Worm (Caenorhabditis elegans): ENCODE data around the gene nspc-16.
A peak's percentile ranks its signal among the peaks of the same experiment; 100 is the strongest.

Gene nspc-16

DNA sequence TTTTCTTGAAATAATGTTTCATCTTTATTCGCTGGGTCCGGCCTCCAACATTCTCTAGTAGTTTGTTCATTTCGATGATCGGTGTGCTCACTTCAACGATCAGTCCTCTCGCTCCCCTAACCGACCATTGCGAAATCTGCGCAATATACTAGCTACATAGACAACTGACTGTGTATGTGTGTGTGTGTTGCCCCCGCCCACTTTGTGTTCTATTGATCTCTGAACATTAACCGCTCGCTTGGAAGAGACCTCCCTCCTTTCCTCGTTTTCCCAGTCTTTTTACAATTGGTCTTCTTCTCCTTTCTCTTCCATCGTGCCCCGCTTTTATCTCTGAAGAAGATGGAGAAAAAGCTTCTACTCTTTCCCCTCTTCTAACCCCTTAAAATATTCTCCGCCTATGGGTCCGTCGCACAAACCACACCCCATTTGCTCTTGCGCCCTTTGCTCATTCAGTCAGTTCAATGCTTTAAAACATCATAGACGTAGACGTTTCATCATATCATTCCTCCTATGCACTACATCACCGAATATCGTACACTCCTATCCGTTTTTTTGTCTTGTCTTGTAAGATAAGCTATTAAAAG lies 34.1 kb downstream of the nspc-16 start (continued):
- TF ChIP-seq fkh-8 (tag; optimal IDR thresholded peaks at IDR 0.05) (peak; percentile 54), blmp-1 (tag; optimal IDR thresholded peaks at IDR 0.05) (no peak), hlh-17 (GFP tag; optimal IDR thresholded peaks at IDR 0.05; ENCODE audit: borderline replicate concordance) (no peak), snu-23 (GFP tag; optimal IDR thresholded peaks at IDR 0.05) (peak; percentile 70), unc-130 (tag; optimal IDR thresholded peaks at IDR 0.05) (no peak), ama-1 (optimal IDR thresholded peaks at IDR 0.05) (no peak), lin-35 (GFP tag; optimal IDR thresholded peaks at IDR 0.05) (peak; percentile 8 to 19), nhr-76 (tag; optimal IDR thresholded peaks at IDR 0.05) (no peak), ceh-88 (GFP tag; IDR thresholded peaks at IDR 0.05) (no peak), lin-13 (GFP tag; optimal IDR thresholded peaks at IDR 0.05) (no peak), nhr-19 (GFP tag; conservative IDR thresholded peaks at IDR 0.05) (peak; percentile 80), unc-86 (tag; optimal IDR thresholded peaks at IDR 0.05) (peak; percentile 68), hlh-4 (tag; optimal IDR thresholded peaks at IDR 0.05) (no peak), ceh-8 (GFP tag; optimal IDR thresholded peaks at IDR 0.05) (no peak), ceh-90 (tag; optimal IDR thresholded peaks at IDR 0.05) (no peak), lin-39 (tag; optimal IDR thresholded peaks at IDR 0.05) (peak; percentile 30), nhr-12 (tag; optimal IDR thresholded peaks at IDR 0.05) (no peak), pag-3 (tag; optimal IDR thresholded peaks at IDR 0.05; ENCODE audit: borderline replicate concordance, insufficient read depth) (no peak), nhr-28 (tag; optimal IDR thresholded peaks at IDR 0.05) (no peak), elt-2 (tag; optimal IDR thresholded peaks at IDR 0.05) (peak; percentile 49), zip-4 (GFP tag; optimal IDR thresholded peaks at IDR 0.05) (peak; percentile 78), nhr-71 (tag; optimal IDR thresholded peaks at IDR 0.05) (peak; percentile 96), nhr-47 (tag; optimal IDR thresholded peaks at IDR 0.05) (peak; percentile 72), fos-1 (tag; optimal IDR thresholded peaks at IDR 0.05) (no peak), ceh-82 (tag; optimal IDR thresholded peaks at IDR 0.05) (peak; percentile 45 to 59 (median 59)), unc-98 (GFP tag; IDR thresholded peaks at IDR 0.05) (0 out of 2 replicates have a peak, but pooled peaks have one; percentile 22), isw-1 (GFP tag; IDR thresholded peaks at IDR 0.05) (peak; percentile 40), Y116A8C.19 (tag; optimal IDR thresholded peaks at IDR 0.05; ENCODE audit: borderline replicate concordance) (no peak), mep-1 (tag; optimal IDR thresholded peaks at IDR 0.05) (no peak), ceh-63 (GFP tag; optimal IDR thresholded peaks at IDR 0.05) (no peak), mef-2 (tag; optimal IDR thresholded peaks at IDR 0.05) (no peak), sox-4 (tag; optimal IDR thresholded peaks at IDR 0.05) (no peak)

DNA sequence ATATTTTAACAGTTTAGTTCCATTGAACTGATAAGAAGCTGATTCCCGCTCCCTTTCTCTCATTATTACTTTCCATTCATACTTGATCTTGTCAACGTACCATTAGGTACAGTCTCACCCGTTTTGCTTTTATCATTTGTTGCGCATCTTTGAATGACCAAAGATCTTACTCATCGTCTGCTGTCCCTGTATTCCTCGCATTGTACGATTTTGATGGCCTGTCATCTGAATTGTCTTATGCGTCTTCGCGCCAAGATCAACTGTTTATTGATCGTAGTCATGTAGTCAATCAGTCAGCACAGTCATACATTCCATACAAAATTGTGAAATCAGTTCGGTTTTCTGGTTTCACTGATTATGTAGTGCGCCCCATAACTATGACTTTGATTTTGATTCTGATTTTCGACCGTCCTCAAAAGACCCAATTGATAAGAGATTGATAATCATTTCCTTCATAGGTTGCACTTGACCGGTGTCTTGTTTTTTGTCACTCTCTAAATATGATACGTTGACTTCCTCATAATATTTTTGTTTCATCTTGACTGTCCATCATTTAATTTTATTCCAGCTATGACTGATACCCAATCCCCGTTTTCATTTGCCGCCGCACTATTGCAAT lies 34.7 kb downstream of the nspc-16 start, which contains the start of gene nhr-3:
TSS of gene nhr-3 (plus strand) at position 569 of the 619 bp plus-strand sequence.
- TF ChIP-seq nhr-90 (tag; optimal IDR thresholded peaks at IDR 0.05; ENCODE audit: poor library complexity), result no peak
- no peak for TF ChIP-seq hpl-2 (GFP tag; optimal IDR thresholded peaks at IDR 0.05)
- peak; percentile 75 for TF ChIP-seq nhr-85 (tag)
- TF ChIP-seq C34B4.2 (tag; optimal IDR thresholded peaks at IDR 0.05), result no peak
- peak; percentile 10 for TF ChIP-seq nhr-19 (GFP tag; conservative IDR thresholded peaks at IDR 0.05)
- TF ChIP-seq nhr-71 (tag; optimal IDR thresholded peaks at IDR 0.05), result peak; percentile 37
- no peak for TF ChIP-seq efl-1 (optimal IDR thresholded peaks at IDR 0.05)
- TF ChIP-seq efl-1 (GFP tag; optimal IDR thresholded peaks at IDR 0.05 in 1 of 2), result peak in 1 of 2 experiments; percentile 31
- no peak for TF ChIP-seq sox-4 (tag; optimal IDR thresholded peaks at IDR 0.05)
- peak; percentile 27 for TF ChIP-seq jun-1 (tag; optimal IDR thresholded peaks at IDR 0.05)
- TF ChIP-seq elt-2 (tag; optimal IDR thresholded peaks at IDR 0.05), result peak; percentile 38
- no peak for TF ChIP-seq zip-4 (GFP tag; optimal IDR thresholded peaks at IDR 0.05)
- peak in 1 of 2 experiments; percentile 63 for TF ChIP-seq lin-35 (GFP tag; optimal IDR thresholded peaks at IDR 0.05)
- TF ChIP-seq blmp-1 (tag; optimal IDR thresholded peaks at IDR 0.05), result peak; percentile 84
- TF ChIP-seq elt-3 (tag; optimal IDR thresholded peaks at IDR 0.05), result peak in 4 of 6 experiments; percentile 27 to 70 (median 48)
- TF ChIP-seq nhr-20 (tag; optimal IDR thresholded peaks at IDR 0.05), result peak; percentile 82
